Worm (Caenorhabditis elegans) whole organism, L1 larva: Measurements from ENCODE around the gene nop-1.

Source experiments
- C04F5.9 ChIP-seq: sonication (generic microtip); optimal IDR thresholded peaks from 2 replicates; lab custom pipeline; 2016; ENCODE audit warnings: missing genetic modification characterization, missing compliant biosample characterization
- F16B12.6 ChIP-seq: fragments of 150-350 bp; optimal IDR thresholded peaks from 2 replicates; lab custom pipeline; 2014; ENCODE audit warnings: missing biosample characterization, missing genetic modification characterization
- Y116A8C.19 ChIP-seq: sonication (generic microtip); optimal IDR thresholded peaks from 2 replicates; lab custom pipeline; 2016; ENCODE audit warnings: missing compliant biosample characterization, missing genetic modification characterization, borderline replicate concordance
- aha-1 ChIP-seq: fragments of 150-350 bp; optimal IDR thresholded peaks from 2 replicates; lab custom pipeline; 2014; ENCODE audit warnings: missing biosample characterization, missing genetic modification characterization
- alr-1 ChIP-seq: fragments of 200-800 bp; sonication (Bioruptor generic); optimal IDR thresholded peaks from 2 replicates; lab custom pipeline; 2018; ENCODE audit warnings: borderline replicate concordance, mild to moderate bottlenecking, missing genetic modification characterization, missing compliant biosample characterization
- aly-2 ChIP-seq: fragments of 150-350 bp; optimal IDR thresholded peaks from 2 replicates; lab custom pipeline; 2014; ENCODE audit warnings: missing biosample characterization, missing genetic modification characterization
- ama-1 ChIP-seq: fragments of 150-350 bp; optimal IDR thresholded peaks from 2 replicates; lab custom pipeline; 2014
- blmp-1 ChIP-seq: fragments of 150-350 bp; optimal IDR thresholded peaks from 2 replicates; lab custom pipeline; 2014; ENCODE audit warnings: missing biosample characterization, missing genetic modification characterization
- ceh-8 ChIP-seq: fragments of 200-800 bp; sonication (Bioruptor generic); optimal IDR thresholded peaks from 2 replicates; lab custom pipeline; 2018; ENCODE audit warnings: mild to moderate bottlenecking, missing genetic modification characterization, moderate library complexity, missing compliant biosample characterization
- dsc-1 ChIP-seq: sonication (generic microtip); optimal IDR thresholded peaks from 2 replicates; lab custom pipeline; 2016; ENCODE audit warnings: mild to moderate bottlenecking, missing genetic modification characterization, missing compliant biosample characterization
- efl-1 ChIP-seq, 4 experiments: fragments of 150-350 bp; optimal IDR thresholded peaks in 3 of 4; peaks in 1 of 4; 1 replicate in 1 of 4; 2 replicates in 3 of 4; lab custom pipeline; 2014; ENCODE audit warnings: missing biosample characterization in 2 of 4, missing genetic modification characterization in 2 of 4, missing genetic modification reagents in 2 of 4
- efl-3 ChIP-seq: fragments of 200-800 bp; sonication (Bioruptor generic); optimal IDR thresholded peaks from 2 replicates; lab custom pipeline; 2018; ENCODE audit warnings: mild to moderate bottlenecking, missing genetic modification characterization, missing compliant biosample characterization
- egl-13 ChIP-seq: sonication (generic microtip); optimal IDR thresholded peaks from 2 replicates; lab custom pipeline; 2016; ENCODE audit warnings: missing genotype, missing genetic modification reagents, missing genetic modification characterization, missing compliant biosample characterization
- ets-5 ChIP-seq: fragments of 200-800 bp; sonication (Bioruptor generic); IDR thresholded peaks from 2 replicates; pipeline ENCODE4 v1.3.6; 2022; ENCODE audit warnings: missing genetic modification characterization, missing compliant biosample characterization
- fkh-8 ChIP-seq: sonication (generic microtip); optimal IDR thresholded peaks from 2 replicates; lab custom pipeline; 2016; ENCODE audit warnings: mild to moderate bottlenecking, missing genetic modification characterization, missing compliant biosample characterization
- fos-1 ChIP-seq: fragments of 150-350 bp; optimal IDR thresholded peaks from 2 replicates; lab custom pipeline; 2014; ENCODE audit warnings: missing biosample characterization, missing genetic modification characterization
- hlh-4 ChIP-seq: sonication (generic microtip); optimal IDR thresholded peaks from 2 replicates; lab custom pipeline; 2016; ENCODE audit warnings: mild to moderate bottlenecking, missing genetic modification characterization, missing compliant biosample characterization
- isw-1 ChIP-seq: fragments of 200-800 bp; sonication (Bioruptor generic); IDR thresholded peaks from 2 replicates; pipeline ENCODE4 v1.3.6; 2022; ENCODE audit warnings: missing genetic modification characterization, missing compliant biosample characterization
- lin-14 ChIP-seq: fragments of 200-800 bp; sonication (Bioruptor generic); optimal IDR thresholded peaks from 2 replicates; lab custom pipeline; 2018; ENCODE audit warnings: mild to moderate bottlenecking, missing genetic modification characterization, moderate library complexity, missing compliant biosample characterization
- lin-15B ChIP-seq: fragments of 150-350 bp; sonication (generic microtip); optimal IDR thresholded peaks from 3 replicates; lab custom pipeline; 2014; ENCODE audit warnings: missing biosample characterization, missing genetic modification characterization
- lin-35 ChIP-seq, 2 experiments: fragments of 150-350 bp; optimal IDR thresholded peaks; 2 replicates each; lab custom pipeline; 2014; ENCODE audit warnings: missing biosample characterization in 2 of 2, missing genetic modification characterization in 2 of 2, missing genetic modification reagents in 2 of 2
- lin-39 ChIP-seq: fragments of 150-350 bp; optimal IDR thresholded peaks from 2 replicates; lab custom pipeline; 2014; ENCODE audit warnings: missing biosample characterization, missing genetic modification reagents, missing genetic modification characterization
- lir-3 ChIP-seq: sonication (generic microtip); optimal IDR thresholded peaks from 2 replicates; lab custom pipeline; 2016; ENCODE audit warnings: mild to moderate bottlenecking, missing genetic modification characterization, moderate library complexity, missing compliant biosample characterization; ENCODE audit not compliant: poor library complexity
- lsy-2 ChIP-seq, 2 experiments: fragments of 150-350 bp; optimal IDR thresholded peaks; 2 replicates each; lab custom pipeline; 2014; ENCODE audit warnings: missing biosample characterization in 2 of 2, missing genetic modification characterization in 2 of 2
- mep-1 ChIP-seq: fragments of 150-350 bp; optimal IDR thresholded peaks from 2 replicates; lab custom pipeline; 2014; ENCODE audit warnings: missing biosample characterization, missing genetic modification characterization
- nhr-11 ChIP-seq: fragments of 150-350 bp; optimal IDR thresholded peaks from 2 replicates; lab custom pipeline; 2014; ENCODE audit warnings: missing biosample characterization, missing genetic modification characterization
- nhr-47 ChIP-seq: sonication (generic microtip); optimal IDR thresholded peaks from 2 replicates; lab custom pipeline; 2016; ENCODE audit warnings: mild to moderate bottlenecking, missing genetic modification characterization, moderate library complexity, missing compliant biosample characterization
- nhr-71 ChIP-seq: sonication (generic microtip); optimal IDR thresholded peaks from 2 replicates; lab custom pipeline; 2016; ENCODE audit warnings: mild to moderate bottlenecking, missing genetic modification characterization, moderate library complexity, missing compliant biosample characterization
- nhr-76 ChIP-seq: sonication (generic microtip); optimal IDR thresholded peaks from 2 replicates; lab custom pipeline; 2017; ENCODE audit warnings: missing biosample characterization, missing genetic modification characterization
- nhr-77 ChIP-seq: fragments of 150-350 bp; optimal IDR thresholded peaks from 2 replicates; lab custom pipeline; 2014; ENCODE audit warnings: missing biosample characterization, missing genetic modification characterization
- nhr-84 ChIP-seq: sonication (generic microtip); optimal IDR thresholded peaks from 2 replicates; lab custom pipeline; 2017; ENCODE audit warnings: missing biosample characterization, missing genetic modification characterization
- nhr-85 ChIP-seq: sonication (generic microtip); peaks from one replicate; lab custom pipeline; 2016; ENCODE audit warnings: missing genetic modification characterization, inconsistent platforms, missing compliant biosample characterization
- nhr-90 ChIP-seq: sonication (generic microtip); optimal IDR thresholded peaks from 2 replicates; lab custom pipeline; 2016; ENCODE audit warnings: mild to moderate bottlenecking, missing genetic modification characterization, missing compliant biosample characterization; ENCODE audit not compliant: poor library complexity
- pax-3 ChIP-seq: fragments of 200-800 bp; sonication (Bioruptor generic); optimal IDR thresholded peaks from 2 replicates; lab custom pipeline; 2018; ENCODE audit warnings: mild to moderate bottlenecking, missing genetic modification characterization, moderate library complexity, missing compliant biosample characterization
- pqm-1 ChIP-seq: sonication (generic microtip); optimal IDR thresholded peaks from 3 replicates; lab custom pipeline; 2017; ENCODE audit warnings: missing biosample characterization, missing genetic modification characterization
- rnt-1 ChIP-seq: sonication (generic microtip); optimal IDR thresholded peaks from 2 replicates; lab custom pipeline; 2016; ENCODE audit warnings: mild to moderate bottlenecking, missing genetic modification characterization, moderate library complexity, missing compliant biosample characterization
- skn-1 ChIP-seq: fragments of 150-350 bp; optimal IDR thresholded peaks from 2 replicates; lab custom pipeline; 2014; ENCODE audit warnings: missing biosample characterization, missing genetic modification characterization
- snu-23 ChIP-seq: sonication (generic microtip); optimal IDR thresholded peaks from 2 replicates; lab custom pipeline; 2016; ENCODE audit warnings: missing genetic modification characterization, missing compliant biosample characterization
- sptf-1 ChIP-seq: fragments of 150-350 bp; optimal IDR thresholded peaks from 2 replicates; lab custom pipeline; 2014; ENCODE audit warnings: missing biosample characterization, missing genetic modification characterization
- sup-37 ChIP-seq: fragments of 200-800 bp; sonication (Bioruptor generic); optimal IDR thresholded peaks from 2 replicates; lab custom pipeline; 2018; ENCODE audit warnings: mild to moderate bottlenecking, missing genetic modification characterization, missing compliant biosample characterization
- swsn-7 ChIP-seq: sonication (generic microtip); optimal IDR thresholded peaks from 2 replicates; lab custom pipeline; 2016; ENCODE audit warnings: missing genetic modification characterization, missing compliant biosample characterization
- unc-30 ChIP-seq: sonication (generic microtip); optimal IDR thresholded peaks from 2 replicates; lab custom pipeline; 2017; ENCODE audit warnings: missing biosample characterization, missing genetic modification characterization
- unc-86 ChIP-seq: sonication (generic microtip); optimal IDR thresholded peaks from 2 replicates; lab custom pipeline; 2016; ENCODE audit warnings: missing genetic modification characterization, missing compliant biosample characterization
- vab-15 ChIP-seq: sonication (generic microtip); optimal IDR thresholded peaks from 2 replicates; lab custom pipeline; 2017; ENCODE audit warnings: missing genotype, mild to moderate bottlenecking, missing genetic modification characterization, missing compliant biosample characterization
- zag-1 ChIP-seq: fragments of 150-350 bp; optimal IDR thresholded peaks from 2 replicates; lab custom pipeline; 2014; ENCODE audit warnings: missing biosample characterization, missing genetic modification characterization
- ztf-11 ChIP-seq, 2 experiments: sonication (generic microtip); optimal IDR thresholded peaks; 2 replicates each; lab custom pipeline; 2016 to 2017; ENCODE audit warnings: missing genetic modification characterization in 2 of 2, missing biosample characterization in 1 of 2, missing compliant biosample characterization in 1 of 2
- ztf-4 ChIP-seq: fragments of 150-350 bp; optimal IDR thresholded peaks from 2 replicates; lab custom pipeline; 2014; ENCODE audit warnings: missing biosample characterization, missing genetic modification characterization

Gene nop-1

DNA sequence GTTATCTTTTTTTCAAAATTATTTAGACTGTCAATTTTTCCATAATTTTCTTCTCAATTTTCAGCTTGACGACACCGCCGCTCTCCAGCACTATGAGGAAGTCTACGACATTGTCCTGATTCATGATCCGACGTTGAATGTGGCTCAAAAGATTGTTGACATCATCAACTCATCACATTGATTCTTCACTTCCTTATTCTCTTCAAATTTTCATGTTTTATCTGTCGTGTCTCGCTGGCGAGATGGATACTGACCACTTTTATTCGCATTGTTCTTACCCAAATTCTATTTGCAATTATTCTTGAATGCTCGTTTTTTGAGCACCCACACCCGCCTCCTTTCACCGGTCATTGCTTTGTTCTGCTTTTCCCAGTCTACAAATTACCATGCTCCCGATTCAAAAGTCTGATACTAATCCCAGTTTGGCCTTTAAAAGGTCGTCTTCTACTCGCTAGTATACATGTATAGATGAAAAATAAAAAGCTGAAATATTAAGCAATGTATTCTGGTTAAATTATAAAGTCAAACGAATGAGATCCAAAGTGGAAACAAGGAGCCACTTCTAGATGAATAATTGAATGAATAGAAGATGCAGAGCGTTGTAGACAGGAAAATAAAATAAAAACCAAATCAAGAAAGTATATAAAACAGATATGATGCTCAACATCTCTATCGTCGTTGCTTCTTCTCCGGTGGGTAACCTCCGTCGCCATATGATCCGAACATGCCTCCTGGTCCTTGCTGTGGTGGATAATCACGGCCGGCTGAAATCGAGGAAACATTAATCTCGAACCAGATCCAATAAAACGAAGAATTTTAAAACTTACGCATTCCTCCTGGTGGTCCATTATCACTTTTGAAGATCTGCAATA is 5.2 kb upstream of the nop-1 start:
- TF ChIP-seq lin-39 (tag; lab: Kevin White, UChicago) (no peak), snu-23 (GFP tag; lab: Kevin White, UChicago) (peak; percentile 5), Y116A8C.19 (tag; lab: Kevin White, UChicago) (no peak), nhr-85 (tag; lab: Kevin White, UChicago) (peak; percentile 58), efl-3 (GFP tag; lab: Kevin White, UChicago) (no peak), sptf-1 (tag; lab: Kevin White, UChicago) (no peak), nhr-71 (tag; lab: Kevin White, UChicago) (peak; percentile 28), ets-5 (GFP tag; lab: Robert Waterston, UW) (no peak), lin-35 (GFP tag; optimal IDR thresholded peaks at IDR 0.05; lab: Kevin White, UChicago) (peak in 1 of 2 experiments; percentile 5), ama-1 (lab: Kevin White, UChicago) (peak; percentile 9), vab-15 (tag; lab: Kevin White, UChicago) (no peak), nhr-90 (tag; lab: Kevin White, UChicago) (peak; percentile 4), efl-1 (optimal IDR thresholded peaks at IDR 0.05; lab: Kevin White, UChicago) (no peak), efl-1 (GFP tag; optimal IDR thresholded peaks at IDR 0.05 in 1 of 2; lab: Kevin White, UChicago) (peak in 1 of 2 experiments; percentile 20)

DNA sequence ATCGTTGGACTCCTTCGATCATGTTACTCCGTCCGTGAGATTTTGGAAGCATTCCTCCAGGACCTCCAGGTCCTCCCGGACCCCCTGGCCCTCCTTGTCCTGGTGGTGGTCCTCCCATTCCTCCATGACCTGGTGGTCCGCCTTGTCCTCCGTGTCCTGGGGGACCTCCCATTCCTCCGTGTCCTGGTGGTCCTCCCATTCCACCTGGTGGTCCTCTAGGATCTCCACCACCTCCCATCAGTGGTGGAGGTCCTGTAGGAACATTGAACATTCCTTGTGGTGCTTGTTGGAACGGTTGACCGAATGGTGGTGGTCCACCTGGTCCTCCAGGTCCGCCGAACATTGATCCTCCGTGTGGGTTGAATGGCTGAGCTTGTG is 4.6 kb upstream of the nop-1 start:
- TF ChIP-seq nhr-77 (tag; lab: Kevin White, UChicago) (no peak), lin-14 (GFP tag; lab: Kevin White, UChicago) (no peak), C04F5.9 (tag; lab: Kevin White, UChicago) (no peak), ztf-11 (tag; optimal IDR thresholded peaks at IDR 0.05; lab: Kevin White, UChicago) (no peak), lin-39 (tag; lab: Kevin White, UChicago) (no peak), blmp-1 (tag; lab: Kevin White, UChicago) (no peak), nhr-84 (tag; lab: Kevin White, UChicago) (no peak), alr-1 (tag; lab: Kevin White, UChicago) (no peak), pax-3 (tag; lab: Kevin White, UChicago) (no peak), pqm-1 (tag; lab: Kevin White, UChicago) (no peak), zag-1 (no peak), ztf-4 (tag; lab: Kevin White, UChicago) (no peak), dsc-1 (tag; lab: Kevin White, UChicago) (no peak), snu-23 (GFP tag; lab: Kevin White, UChicago) (no peak), aha-1 (no peak), sup-37 (GFP tag; lab: Kevin White, UChicago) (no peak), skn-1 (tag; lab: Kevin White, UChicago) (no peak)

DNA sequence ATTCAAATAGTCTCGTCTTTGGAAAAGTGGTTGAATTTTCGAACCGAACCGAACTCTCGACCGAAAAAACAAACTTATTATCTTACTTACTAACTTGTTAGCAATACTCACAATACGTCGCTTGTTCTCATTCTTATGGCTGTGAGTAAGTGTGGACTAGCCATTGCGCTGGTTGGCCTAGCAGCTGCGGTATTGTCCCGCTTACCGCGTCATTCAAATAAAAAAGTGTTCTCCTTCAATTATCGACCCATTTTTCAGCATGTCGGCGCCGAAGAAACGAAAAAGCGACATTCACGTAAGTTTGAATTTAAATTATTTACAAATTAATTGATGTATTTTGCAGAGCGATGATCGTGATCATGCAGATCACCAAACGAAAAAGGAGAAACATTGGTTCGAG is 527 bp downstream of the nop-1 start:
- TF ChIP-seq isw-1 (GFP tag; lab: Robert Waterston, UW) (no peak), unc-30 (tag; lab: Kevin White, UChicago) (no peak), vab-15 (tag; lab: Kevin White, UChicago) (no peak), swsn-7 (no peak), nhr-76 (no peak), fkh-8 (tag; lab: Kevin White, UChicago) (no peak), ceh-8 (GFP tag; lab: Kevin White, UChicago) (no peak), lir-3 (tag; lab: Kevin White, UChicago) (no peak), lin-15B (tag; lab: Kevin White, UChicago) (peak; percentile 6), egl-13 (no peak), nhr-47 (tag; lab: Kevin White, UChicago) (no peak), ztf-4 (tag; lab: Kevin White, UChicago) (no peak), F16B12.6 (tag; lab: Kevin White, UChicago) (no peak), aly-2 (no peak), hlh-4 (tag; lab: Kevin White, UChicago) (no peak), unc-86 (tag; lab: Kevin White, UChicago) (no peak), rnt-1 (tag; lab: Kevin White, UChicago) (peak; percentile 39), zag-1 (no peak), mep-1 (tag; lab: Kevin White, UChicago) (no peak), sptf-1 (tag; lab: Kevin White, UChicago) (no peak), nhr-11 (tag; lab: Kevin White, UChicago) (no peak), lsy-2 (tag; optimal IDR thresholded peaks at IDR 0.05; lab: Kevin White, UChicago) (peak in 1 of 2 experiments; percentile 20), fos-1 (tag; lab: Kevin White, UChicago) (no peak), nhr-84 (tag; lab: Kevin White, UChicago) (no peak), ztf-11 (tag; optimal IDR thresholded peaks at IDR 0.05; lab: Kevin White, UChicago) (no peak), pax-3 (tag; lab: Kevin White, UChicago) (no peak), lin-39 (tag; lab: Kevin White, UChicago) (no peak)
